Worm (Caenorhabditis elegans): Measurements from ENCODE around the gene nas-25.

DNA sequence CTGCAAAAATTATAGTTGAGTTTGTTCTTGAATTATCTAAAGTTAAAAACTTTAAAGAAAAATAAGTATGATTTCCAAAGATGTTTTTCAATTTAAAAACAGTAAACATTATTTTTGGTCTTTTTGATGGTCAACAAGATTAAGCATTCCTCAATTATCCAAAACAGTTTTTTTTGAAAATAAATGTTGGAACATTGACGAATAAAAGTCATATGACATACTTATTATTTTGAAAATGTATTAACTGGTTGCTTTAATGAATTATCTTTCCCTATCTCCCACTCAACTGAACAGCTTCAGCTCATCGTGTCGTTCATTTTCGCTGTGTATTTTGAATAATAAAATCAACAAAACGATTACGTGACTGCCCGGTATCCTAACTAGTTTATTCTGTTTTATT lies 31.2 kb downstream of the nas-25 start:
- TF ChIP-seq flt-1 (GFP tag; IDR thresholded peaks at IDR 0.05) (no peak), T22C8.4 (GFP tag; IDR thresholded peaks at IDR 0.05) (no peak), med-1 (GFP tag; optimal IDR thresholded peaks at IDR 0.05; ENCODE audit: insufficient read depth) (no peak)

Measured in whole organism, midembryonic.